Worm (Caenorhabditis elegans) whole organism, midembryonic: Measurements from ENCODE around the gene str-160.

Experiments
- T22C8.4 ChIP-seq: fragments of 200-800 bp; sonication (Bioruptor generic); IDR thresholded peaks from 2 replicates; pipeline ENCODE4 v1.3.6; 2022; ENCODE audit warnings: missing genetic modification characterization, missing compliant biosample characterization
- cog-1 ChIP-seq: sonication (generic microtip); optimal IDR thresholded peaks from 2 replicates; lab custom pipeline; 2016; ENCODE audit warnings: missing genetic modification characterization, missing compliant biosample characterization
- flt-1 ChIP-seq: fragments of 200-800 bp; sonication (Bioruptor generic); IDR thresholded peaks from 2 replicates; pipeline ENCODE4 v1.3.6; 2022; ENCODE audit warnings: missing genetic modification characterization, missing compliant biosample characterization
- klf-2 ChIP-seq: fragments of 200-800 bp; sonication (Bioruptor generic); conservative IDR thresholded peaks from 2 replicates; pipeline ENCODE4 v1.3.6; 2022; ENCODE audit warnings: missing genetic modification reagents, missing genetic modification characterization, missing compliant biosample characterization
- ref-1 ChIP-seq: fragments of 200-800 bp; sonication (Bioruptor generic); conservative IDR thresholded peaks from 2 replicates; pipeline ENCODE4 v1.3.6; 2022; ENCODE audit warnings: missing genetic modification reagents, missing genetic modification characterization, missing compliant biosample characterization
- tab-1 ChIP-seq: fragments of 200-800 bp; sonication (Bioruptor generic); IDR thresholded peaks from 2 replicates; pipeline ENCODE4 v1.3.6; 2022; ENCODE audit warnings: missing genetic modification characterization, missing compliant biosample characterization
- ztf-23 ChIP-seq: fragments of 200-800 bp; sonication (Bioruptor generic); IDR thresholded peaks from 2 replicates; pipeline ENCODE4 v1.3.6; 2022; ENCODE audit warnings: missing genetic modification reagents, missing genetic modification characterization, missing compliant biosample characterization
- ztf-29 ChIP-seq: fragments of 200-800 bp; sonication (Bioruptor generic); IDR thresholded peaks from 2 replicates; pipeline ENCODE4 v1.3.6; 2022; ENCODE audit warnings: missing genetic modification reagents, missing genetic modification characterization, missing compliant biosample characterization

- TF ChIP-seq tab-1 (GFP tag; lab: Robert Waterston, UW) (no peak), cog-1 (tag; lab: Kevin White, UChicago) (no peak), T22C8.4 (no peak), klf-2 (GFP tag; lab: Robert Waterston, UW) (no peak), ztf-29 (GFP tag; lab: Robert Waterston, UW) (no peak), flt-1 (no peak), ztf-23 (no peak), ref-1 (GFP tag; lab: Robert Waterston, UW) (no peak)
Measured at ce11 chrV:1779136-1779535, 44.5 kb downstream of the str-160 start, which contains the start of gene F36H9.4.
